Worm (Caenorhabditis elegans) whole organism, young adult: Measurements from ENCODE around the gene spat-3.
A peak's percentile ranks its signal among the peaks of the same experiment; 100 is the strongest.

Source experiments
- B0261.1 ChIP-seq: sonication (generic microtip); optimal IDR thresholded peaks from 2 replicates; lab custom pipeline; 2016; ENCODE audit warnings: mild to moderate bottlenecking, missing genetic modification characterization, moderate library complexity, missing compliant biosample characterization
- F33H1.4 ChIP-seq: fragments of 200-800 bp; sonication (Bioruptor generic); IDR thresholded peaks from 2 replicates; pipeline ENCODE4 v1.3.6; 2022; ENCODE audit warnings: missing genetic modification reagents, missing genetic modification characterization, missing compliant biosample characterization
- F37B4.10 ChIP-seq: fragments of 200-800 bp; sonication (Bioruptor generic); IDR thresholded peaks from 2 replicates; pipeline ENCODE4 v1.3.6; 2022; ENCODE audit warnings: missing genetic modification characterization, missing compliant biosample characterization
- K12H6.12 ChIP-seq: fragments of 200-800 bp; sonication (Bioruptor generic); optimal IDR thresholded peaks from 2 replicates; lab custom pipeline; 2018; ENCODE audit warnings: mild to moderate bottlenecking, missing genetic modification characterization, missing compliant biosample characterization
- Y53F4B.3 ChIP-seq: fragments of 200-800 bp; sonication (Bioruptor generic); IDR thresholded peaks from 2 replicates; pipeline ENCODE4 v1.3.6; 2022; ENCODE audit warnings: missing genetic modification reagents, missing genetic modification characterization, missing compliant biosample characterization
- Y95B8A.8 ChIP-seq: fragments of 200-800 bp; sonication (Bioruptor generic); IDR thresholded peaks from 2 replicates; pipeline ENCODE4 v1.3.6; 2022; ENCODE audit warnings: missing genetic modification reagents, missing genetic modification characterization, missing compliant biosample characterization
- akir-1 ChIP-seq: fragments of 200-800 bp; sonication (Bioruptor generic); optimal IDR thresholded peaks from 2 replicates; lab custom pipeline; 2018; ENCODE audit warnings: mild to moderate bottlenecking, missing genetic modification characterization, moderate library complexity, missing compliant biosample characterization
- ama-1 ChIP-seq, 3 experiments: fragments of 150-350 bp in 1 of 3; sonication (generic microtip) in 2 of 3; optimal IDR thresholded peaks; 2 replicates each; lab custom pipeline; 2014 to 2018; ENCODE audit warnings: missing biosample characterization in 2 of 3, missing genetic modification characterization in 2 of 3, missing genetic modification reagents in 2 of 3
- aptf-3 ChIP-seq: fragments of 200-800 bp; sonication (Bioruptor generic); IDR thresholded peaks from 2 replicates; pipeline ENCODE4 v1.3.6; 2022; ENCODE audit warnings: missing genetic modification characterization, missing compliant biosample characterization
- atf-7 ChIP-seq: sonication (generic microtip); optimal IDR thresholded peaks from 2 replicates; lab custom pipeline; 2017; ENCODE audit warnings: mild to moderate bottlenecking, missing genetic modification characterization, missing compliant biosample characterization
- athp-1 ChIP-seq: sonication (generic microtip); optimal IDR thresholded peaks from 2 replicates; lab custom pipeline; 2017; ENCODE audit warnings: mild to moderate bottlenecking, missing genetic modification characterization, missing compliant biosample characterization
- attf-5 ChIP-seq: fragments of 200-800 bp; sonication (Bioruptor generic); optimal IDR thresholded peaks from 2 replicates; lab custom pipeline; 2018; ENCODE audit warnings: mild to moderate bottlenecking, missing genetic modification characterization, missing compliant biosample characterization
- cebp-2 ChIP-seq: fragments of 200-800 bp; sonication (Bioruptor generic); IDR thresholded peaks from 2 replicates; pipeline ENCODE4 v1.3.6; 2022; ENCODE audit warnings: missing genetic modification characterization, missing compliant biosample characterization
- ceh-58 ChIP-seq: fragments of 200-800 bp; sonication (Bioruptor generic); IDR thresholded peaks from 2 replicates; pipeline ENCODE4 v1.3.6; 2022; ENCODE audit warnings: missing genetic modification characterization, missing compliant biosample characterization
- ceh-91 ChIP-seq: fragments of 200-800 bp; sonication (Bioruptor generic); IDR thresholded peaks from 2 replicates; pipeline ENCODE4 v1.3.6; 2022; ENCODE audit warnings: missing genetic modification reagents, missing genetic modification characterization, missing compliant biosample characterization
- chd-7 ChIP-seq: sonication (generic microtip); optimal IDR thresholded peaks from 2 replicates; lab custom pipeline; 2016; ENCODE audit warnings: mild to moderate bottlenecking, missing genetic modification characterization, moderate library complexity, missing compliant biosample characterization
- die-1 ChIP-seq: sonication (generic microtip); optimal IDR thresholded peaks from 2 replicates; lab custom pipeline; 2016; ENCODE audit warnings: missing genotype, mild to moderate bottlenecking, missing genetic modification characterization, missing compliant biosample characterization
- dpl-1 ChIP-seq: fragments of 150-350 bp; optimal IDR thresholded peaks from 2 replicates; lab custom pipeline; 2014; ENCODE audit warnings: missing biosample characterization, missing genetic modification reagents, missing genetic modification characterization
- efl-1 ChIP-seq: fragments of 150-350 bp; optimal IDR thresholded peaks from 2 replicates; lab custom pipeline; 2014; ENCODE audit warnings: missing biosample characterization, missing genetic modification reagents, missing genetic modification characterization
- egl-18 ChIP-seq: fragments of 200-800 bp; sonication (Bioruptor generic); IDR thresholded peaks from 2 replicates; pipeline ENCODE4 v1.3.6; 2022; ENCODE audit warnings: missing genetic modification reagents, missing genetic modification characterization, missing compliant biosample characterization
- ekl-4 ChIP-seq: fragments of 200-800 bp; sonication (Bioruptor generic); IDR thresholded peaks from 2 replicates; pipeline ENCODE4 v1.3.6; 2022; ENCODE audit warnings: missing genetic modification reagents, missing genetic modification characterization, missing compliant biosample characterization
- fkh-3 ChIP-seq: sonication (generic microtip); optimal IDR thresholded peaks from 2 replicates; lab custom pipeline; 2016; ENCODE audit warnings: mild to moderate bottlenecking, missing genetic modification characterization, missing compliant biosample characterization
- him-1 ChIP-seq: sonication (generic microtip); optimal IDR thresholded peaks from 2 replicates; lab custom pipeline; 2016; ENCODE audit warnings: missing genotype, missing genetic modification reagents, missing genetic modification characterization, missing compliant biosample characterization
- lin-26 ChIP-seq: fragments of 200-800 bp; sonication (Bioruptor generic); IDR thresholded peaks from 2 replicates; pipeline ENCODE4 v1.3.6; 2022; ENCODE audit warnings: missing genetic modification reagents, missing genetic modification characterization, missing compliant biosample characterization
- lin-40 ChIP-seq: sonication (generic microtip); optimal IDR thresholded peaks from 2 replicates; lab custom pipeline; 2016; ENCODE audit warnings: missing genetic modification characterization, mild to moderate bottlenecking, missing compliant biosample characterization, missing genotype, missing genetic modification reagents
- lir-1 ChIP-seq: fragments of 200-800 bp; sonication (Bioruptor generic); conservative IDR thresholded peaks from 2 replicates; pipeline ENCODE4 v1.3.6; 2022; ENCODE audit warnings: missing genetic modification reagents, missing genetic modification characterization, missing compliant biosample characterization
- lsl-1 ChIP-seq: fragments of 200-800 bp; sonication (Bioruptor generic); optimal IDR thresholded peaks from 2 replicates; lab custom pipeline; 2018; ENCODE audit warnings: mild to moderate bottlenecking, missing genetic modification characterization, moderate library complexity, missing compliant biosample characterization
- lsy-27 ChIP-seq: sonication (generic microtip); optimal IDR thresholded peaks from 2 replicates; lab custom pipeline; 2017; ENCODE audit warnings: missing genetic modification characterization, mild to moderate bottlenecking, missing compliant biosample characterization, antibody characterized with exemption, missing genotype, borderline replicate concordance; ENCODE audit not compliant: insufficient read depth
- madf-10 ChIP-seq: sonication (generic microtip); optimal IDR thresholded peaks from 2 replicates; lab custom pipeline; 2016; ENCODE audit warnings: mild to moderate bottlenecking, missing genetic modification characterization, missing compliant biosample characterization
- madf-3 ChIP-seq: fragments of 200-800 bp; sonication (Bioruptor generic); IDR thresholded peaks from 2 replicates; pipeline ENCODE4 v1.3.6; 2022; ENCODE audit warnings: missing genetic modification reagents, missing genetic modification characterization, missing compliant biosample characterization
- mel-28 ChIP-seq: sonication (generic microtip); optimal IDR thresholded peaks from 2 replicates; lab custom pipeline; 2016; ENCODE audit warnings: borderline replicate concordance, mild to moderate bottlenecking, missing genetic modification characterization, missing compliant biosample characterization
- mes-4 ChIP-seq: sonication (generic microtip); optimal IDR thresholded peaks from 2 replicates; lab custom pipeline; 2016; ENCODE audit warnings: missing genotype, missing genetic modification characterization, missing compliant biosample characterization
- nfya-1 ChIP-seq: sonication (generic microtip); optimal IDR thresholded peaks from 2 replicates; lab custom pipeline; 2017; ENCODE audit warnings: antibody characterized with exemption, missing compliant biosample characterization, missing genetic modification characterization, borderline replicate concordance; ENCODE audit not compliant: insufficient read depth
- nhr-80 ChIP-seq: sonication (generic microtip); optimal IDR thresholded peaks from 2 replicates; lab custom pipeline; 2016; ENCODE audit warnings: missing genetic modification characterization, missing compliant biosample characterization
- rcor-1 ChIP-seq: fragments of 200-800 bp; sonication (Bioruptor generic); IDR thresholded peaks from 2 replicates; pipeline ENCODE4 v1.3.6; 2022; ENCODE audit warnings: missing genetic modification reagents, missing genetic modification characterization, missing compliant biosample characterization
- rec-8 ChIP-seq, 2 experiments: sonication (generic microtip); optimal IDR thresholded peaks; 2 replicates each; lab custom pipeline; 2016; ENCODE audit warnings: mild to moderate bottlenecking in 2 of 2, missing genetic modification characterization in 2 of 2, missing genetic modification reagents in 2 of 2, missing genotype in 2 of 2, missing biosample characterization in 1 of 2, missing compliant biosample characterization in 1 of 2, moderate library complexity in 1 of 2
- sdz-38 ChIP-seq: sonication (generic microtip); optimal IDR thresholded peaks from 2 replicates; lab custom pipeline; 2016; ENCODE audit warnings: missing genotype, missing genetic modification characterization, missing compliant biosample characterization
- sea-2 ChIP-seq: fragments of 200-800 bp; sonication (Bioruptor generic); IDR thresholded peaks from 2 replicates; pipeline ENCODE4 v1.3.6; 2022; ENCODE audit warnings: missing genetic modification characterization, missing compliant biosample characterization
- snpc-1.3 ChIP-seq: sonication (generic microtip); optimal IDR thresholded peaks from 2 replicates; lab custom pipeline; 2017; ENCODE audit warnings: missing genetic modification characterization, mild to moderate bottlenecking, missing compliant biosample characterization, antibody characterized with exemption, moderate library complexity, missing genotype, missing genetic modification reagents; ENCODE audit not compliant: insufficient read depth
- snpc-3.4 ChIP-seq: sonication (generic microtip); optimal IDR thresholded peaks from 2 replicates; lab custom pipeline; 2017; ENCODE audit warnings: missing genetic modification characterization, mild to moderate bottlenecking, missing compliant biosample characterization, antibody characterized with exemption, moderate library complexity, missing genotype, missing genetic modification reagents
- snpc-4 ChIP-seq, 5 experiments: fragments of 150-350 bp in 1 of 5; sonication (generic microtip) in 4 of 5; optimal IDR thresholded peaks; 2 replicates each; lab custom pipeline; 2014 to 2018; ENCODE audit warnings: missing genetic modification characterization in 5 of 5, missing biosample characterization in 3 of 5, antibody characterized with exemption in 2 of 5, mild to moderate bottlenecking in 2 of 5, missing compliant biosample characterization in 2 of 5, missing genotype in 2 of 5, moderate library complexity in 2 of 5, missing genetic modification reagents in 1 of 5
- sptf-2 ChIP-seq: fragments of 200-800 bp; sonication (Bioruptor generic); optimal IDR thresholded peaks from 2 replicates; lab custom pipeline; 2018; ENCODE audit warnings: mild to moderate bottlenecking, missing genetic modification characterization, missing compliant biosample characterization
- tbp1 ChIP-seq: fragments of 200-800 bp; sonication (Bioruptor generic); optimal IDR thresholded peaks from 2 replicates; lab custom pipeline; 2018; ENCODE audit warnings: mild to moderate bottlenecking, missing genetic modification characterization, missing compliant biosample characterization
- tlf-1 ChIP-seq: fragments of 200-800 bp; sonication (Bioruptor generic); optimal IDR thresholded peaks from 2 replicates; lab custom pipeline; 2018; ENCODE audit warnings: mild to moderate bottlenecking, missing genetic modification characterization, missing compliant biosample characterization
- unc-130 ChIP-seq: sonication (generic microtip); optimal IDR thresholded peaks from 2 replicates; lab custom pipeline; 2016; ENCODE audit warnings: missing genetic modification reagents, missing genetic modification characterization, missing compliant biosample characterization
- zfh-2 ChIP-seq: fragments of 200-800 bp; sonication (Bioruptor generic); conservative IDR thresholded peaks from 2 replicates; pipeline ENCODE4 v1.3.6; 2022; ENCODE audit warnings: missing genetic modification reagents, missing genetic modification characterization, missing compliant biosample characterization
- ztf-3 ChIP-seq: fragments of 200-800 bp; sonication (Bioruptor generic); optimal IDR thresholded peaks from 2 replicates; lab custom pipeline; 2018; ENCODE audit warnings: mild to moderate bottlenecking, missing genetic modification characterization, missing compliant biosample characterization
- ztf-6 ChIP-seq: fragments of 200-800 bp; sonication (Bioruptor generic); IDR thresholded peaks from 2 replicates; pipeline ENCODE4 v1.3.6; 2022; ENCODE audit warnings: missing genetic modification reagents, missing genetic modification characterization, missing compliant biosample characterization

spat-3 gene

ce11 chrX:4616832-4617231 is 11.1 kb upstream of the spat-3 start (continued):
- peak; percentile 71; the same call in 1 of the 2 replicates for TF ChIP-seq ztf-6
- TF ChIP-seq K12H6.12 (tag; lab: Kevin White, UChicago), result no peak
- peak; percentile 91 for TF ChIP-seq madf-3 (GFP tag; lab: Robert Waterston, UW)
- no peak for TF ChIP-seq atf-7 (tag; lab: Kevin White, UChicago)
- TF ChIP-seq akir-1, result no peak
- TF ChIP-seq fkh-3 (tag; lab: Kevin White, UChicago), result no peak
- no peak for TF ChIP-seq him-1
- TF ChIP-seq lin-40 (tag; lab: Kevin White, UChicago), result peak; percentile 27
- no peak for TF ChIP-seq sdz-38
- no peak for TF ChIP-seq sea-2 (GFP tag; lab: Robert Waterston, UW)
- TF ChIP-seq rcor-1 (GFP tag; lab: Robert Waterston, UW), result no peak
- TF ChIP-seq die-1 (tag; lab: Kevin White, UChicago), result peak; percentile 20
- TF ChIP-seq nhr-80 (tag; lab: Kevin White, UChicago), result no peak
- no peak for TF ChIP-seq chd-7 (tag; lab: Kevin White, UChicago)
- TF ChIP-seq snpc-4 (GFP tag; optimal IDR thresholded peaks at IDR 0.05; lab: Kevin White, UChicago), result no peak
- no peak for TF ChIP-seq snpc-4 (tag; optimal IDR thresholded peaks at IDR 0.05; lab: Kevin White, UChicago)
- TF ChIP-seq tlf-1, result no peak
- TF ChIP-seq dpl-1, result no peak
- peak; percentile 52 for TF ChIP-seq attf-5
- TF ChIP-seq lsl-1, result no peak
- no peak for TF ChIP-seq unc-130 (GFP tag; lab: Kevin White, UChicago)
- no peak for TF ChIP-seq tbp1 (GFP tag; lab: Kevin White, UChicago)
- no peak for TF ChIP-seq rec-8 (tag; optimal IDR thresholded peaks at IDR 0.05; lab: Kevin White, UChicago)
- TF ChIP-seq ekl-4 (GFP tag; lab: Robert Waterston, UW), result no peak
- TF ChIP-seq efl-1, result peak; percentile 63
- no peak for TF ChIP-seq snpc-3.4 (tag; lab: Kevin White, UChicago)
- TF ChIP-seq B0261.1 (tag; lab: Kevin White, UChicago), result no peak
- TF ChIP-seq madf-10 (tag; lab: Kevin White, UChicago), result peak; percentile 93
- 0 out of 2 replicates have a peak, but pooled peaks have one; percentile 6 for TF ChIP-seq egl-18 (GFP tag; lab: Robert Waterston, UW)
- no peak for TF ChIP-seq Y53F4B.3
- no peak for TF ChIP-seq ceh-91 (GFP tag; lab: Robert Waterston, UW)
- no peak for TF ChIP-seq athp-1
- TF ChIP-seq ama-1 (optimal IDR thresholded peaks at IDR 0.05; lab: Kevin White, UChicago), result no peak
- TF ChIP-seq ama-1 (GFP tag; optimal IDR thresholded peaks at IDR 0.05; lab: Kevin White, UChicago), result no peak
- TF ChIP-seq snpc-1.3, result no peak
- TF ChIP-seq Y95B8A.8 (GFP tag; lab: Robert Waterston, UW), result no peak
- TF ChIP-seq nfya-1 (tag; lab: Kevin White, UChicago), result no peak
- no peak for TF ChIP-seq cebp-2 (GFP tag; lab: Robert Waterston, UW)
- TF ChIP-seq aptf-3 (GFP tag; lab: Robert Waterston, UW), result no peak
- peak; percentile 83 for TF ChIP-seq zfh-2 (GFP tag; lab: Robert Waterston, UW)
- TF ChIP-seq ztf-3 (GFP tag; lab: Kevin White, UChicago), result no peak
- TF ChIP-seq mes-4, result no peak
- no peak for TF ChIP-seq lir-1 (GFP tag; lab: Robert Waterston, UW)
- no peak for TF ChIP-seq lsy-27 (tag; lab: Kevin White, UChicago)
- 0 out of 2 replicates have a peak, but pooled peaks have one; percentile 42 for TF ChIP-seq lin-26
- TF ChIP-seq ceh-58 (GFP tag; lab: Robert Waterston, UW), result no peak
- TF ChIP-seq mel-28 (tag; lab: Kevin White, UChicago), result no peak
- TF ChIP-seq sptf-2, result no peak
- no peak for TF ChIP-seq F33H1.4 (GFP tag; lab: Robert Waterston, UW)
- no peak for TF ChIP-seq F37B4.10 (GFP tag; lab: Robert Waterston, UW)
